Fruit fly (Drosophila melanogaster): ENCODE measurements around the gene CG5897.

- TF ChIP-seq CG8478 (optimal IDR thresholded peaks at IDR 0.05) (no peak), CTCF (optimal IDR thresholded peaks at IDR 0.05) (no peak)
Measured at dm6 chr3L:11858745-11859144, 30.1 kb downstream of the CG5897 start.
